Worm (Caenorhabditis elegans): Measurements from ENCODE around the gene mog-4.

The mog-4 gene

ce11 chrII:14588162-14588561, 26.8 kb upstream of the mog-4 start, which contains the start of gene nspb-10:
Gene nspb-10 (minus strand): TSS chrII:14588262.
- TF ChIP-seq mep-1 (tag; optimal IDR thresholded peaks at IDR 0.05) (no peak), bed-3 (GFP tag; optimal IDR thresholded peaks at IDR 0.05) (no peak), hlh-1 (tag; optimal IDR thresholded peaks at IDR 0.05) (no peak), sptf-1 (tag; optimal IDR thresholded peaks at IDR 0.05) (no peak), nhr-12 (tag; optimal IDR thresholded peaks at IDR 0.05) (no peak), elt-1 (tag; optimal IDR thresholded peaks at IDR 0.05; ENCODE audit: borderline replicate concordance, insufficient read depth) (no peak), flh-1 (GFP tag; optimal IDR thresholded peaks at IDR 0.05) (no peak), ceh-83 (GFP tag; optimal IDR thresholded peaks at IDR 0.05) (no peak), blmp-1 (tag; optimal IDR thresholded peaks at IDR 0.05) (no peak), elt-3 (tag; optimal IDR thresholded peaks at IDR 0.05) (no peak), ham-2 (GFP tag; optimal IDR thresholded peaks at IDR 0.05) (no peak), snpc-4 (tag; optimal IDR thresholded peaks at IDR 0.05) (no peak), lin-13 (tag; optimal IDR thresholded peaks at IDR 0.05) (no peak), unc-120 (tag; optimal IDR thresholded peaks at IDR 0.05; ENCODE audit: poor library complexity, severe bottlenecking) (no peak), pha-4 (tag; optimal IDR thresholded peaks at IDR 0.05) (no peak), cnd-1 (tag; optimal IDR thresholded peaks at IDR 0.05) (no peak), tbx-8 (GFP tag; optimal IDR thresholded peaks at IDR 0.05) (no peak), ztf-11 (tag; optimal IDR thresholded peaks at IDR 0.05) (no peak), lin-32 (GFP tag; optimal IDR thresholded peaks at IDR 0.05) (no peak), mab-5 (tag; optimal IDR thresholded peaks at IDR 0.05) (no peak)

- TF ChIP-seq tbx-8 (GFP tag; optimal IDR thresholded peaks at IDR 0.05), result no peak
- TF ChIP-seq zip-8 (tag; optimal IDR thresholded peaks at IDR 0.05), result no peak
- TF ChIP-seq snpc-4 (tag; optimal IDR thresholded peaks at IDR 0.05), result no peak
- no peak for TF ChIP-seq M03D4.4 (tag; optimal IDR thresholded peaks at IDR 0.05)
- no peak for TF ChIP-seq elt-1 (tag; optimal IDR thresholded peaks at IDR 0.05; ENCODE audit: borderline replicate concordance, insufficient read depth)
- no peak for TF ChIP-seq lin-13 (tag; optimal IDR thresholded peaks at IDR 0.05)
- TF ChIP-seq ztf-11 (tag; optimal IDR thresholded peaks at IDR 0.05), result no peak
- TF ChIP-seq cnd-1 (tag; optimal IDR thresholded peaks at IDR 0.05), result no peak
- no peak for TF ChIP-seq ceh-83 (GFP tag; optimal IDR thresholded peaks at IDR 0.05)
- TF ChIP-seq hlh-1 (tag; optimal IDR thresholded peaks at IDR 0.05), result no peak
- no peak for TF ChIP-seq unc-120 (tag; optimal IDR thresholded peaks at IDR 0.05; ENCODE audit: poor library complexity, severe bottlenecking)
- no peak for TF ChIP-seq ham-2 (GFP tag; optimal IDR thresholded peaks at IDR 0.05)
- TF ChIP-seq drap-1 (GFP tag; optimal IDR thresholded peaks at IDR 0.05), result no peak
- no peak for TF ChIP-seq ceh-43 (GFP tag; optimal IDR thresholded peaks at IDR 0.05)
- no peak for TF ChIP-seq mep-1 (tag; optimal IDR thresholded peaks at IDR 0.05)
- TF ChIP-seq sptf-1 (tag; optimal IDR thresholded peaks at IDR 0.05), result no peak
- TF ChIP-seq blmp-1 (tag; optimal IDR thresholded peaks at IDR 0.05), result no peak
These were observed 26.0 kb upstream of the mog-4 start, which contains the start of gene C01G12.5 for ce11 chrII:14587407-14587806. Gene C01G12.5 (minus strand): TSS chrII:14587507.

DNA sequence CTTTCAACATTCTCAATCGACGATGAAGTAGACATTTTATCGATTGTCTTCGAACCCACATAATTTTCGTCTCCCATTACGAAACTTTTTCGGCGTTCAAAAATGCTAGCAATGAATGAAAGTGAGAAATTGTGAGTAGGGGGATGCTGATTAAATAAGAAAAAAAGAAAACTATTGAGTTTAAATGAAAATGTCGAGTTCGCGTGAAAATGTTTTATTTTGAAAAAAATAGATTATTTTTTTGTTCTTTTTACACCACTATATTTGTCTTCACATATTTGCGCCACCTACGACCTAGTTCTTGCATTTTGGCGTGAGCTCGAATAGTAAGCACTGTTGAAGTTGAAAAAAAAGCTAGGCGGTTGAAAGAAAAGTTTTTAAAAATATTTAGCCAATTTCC, 20.8 kb upstream of the mog-4 start, which contains the start of gene C01G12.3:
Gene C01G12.3 (minus strand): TSS at position 101 of the 400 bp plus-strand sequence.
- TF ChIP-seq mep-1 (tag; optimal IDR thresholded peaks at IDR 0.05), result no peak

DNA sequence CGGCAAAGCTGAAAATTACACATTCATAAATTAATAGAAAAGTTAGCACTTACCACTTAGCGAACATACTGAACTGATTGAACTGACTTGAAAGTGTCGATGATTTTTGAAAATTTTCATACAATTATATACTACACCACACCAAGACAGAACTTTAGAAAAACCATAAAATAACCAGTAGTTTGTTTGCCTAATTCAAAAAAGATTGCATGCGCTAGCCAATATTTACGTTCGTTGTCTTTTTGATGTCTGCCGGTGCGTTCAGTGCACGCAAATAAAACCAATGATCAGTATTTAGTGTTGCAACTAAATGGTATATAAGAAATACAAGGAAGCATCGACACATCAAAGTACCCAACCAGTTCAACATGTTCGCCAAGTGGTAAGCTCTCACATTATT, 19.1 kb upstream of the mog-4 start, which contains the start of the genes nspb-8 and nspb-9:
Gene nspb-8 (minus strand): TSS at position 101 of the 400 bp plus-strand sequence.
Gene nspb-9 (plus strand): TSS at position 311 of the 400 bp plus-strand sequence.
- TF ChIP-seq tbx-8 (GFP tag; optimal IDR thresholded peaks at IDR 0.05) (no peak), lin-32 (GFP tag; optimal IDR thresholded peaks at IDR 0.05) (no peak), M03D4.4 (tag; optimal IDR thresholded peaks at IDR 0.05) (no peak), ham-2 (GFP tag; optimal IDR thresholded peaks at IDR 0.05) (no peak), hlh-1 (tag; optimal IDR thresholded peaks at IDR 0.05) (no peak), ceh-43 (GFP tag; optimal IDR thresholded peaks at IDR 0.05) (no peak), drap-1 (GFP tag; optimal IDR thresholded peaks at IDR 0.05) (no peak), nhr-76 (tag; optimal IDR thresholded peaks at IDR 0.05) (no peak), mls-2 (tag; optimal IDR thresholded peaks at IDR 0.05) (no peak), bed-3 (GFP tag; optimal IDR thresholded peaks at IDR 0.05) (no peak), ceh-83 (GFP tag; optimal IDR thresholded peaks at IDR 0.05) (no peak), blmp-1 (tag; optimal IDR thresholded peaks at IDR 0.05) (no peak), elt-3 (tag; optimal IDR thresholded peaks at IDR 0.05) (no peak), lin-13 (tag; optimal IDR thresholded peaks at IDR 0.05) (no peak), nhr-12 (tag; optimal IDR thresholded peaks at IDR 0.05) (no peak)

DNA sequence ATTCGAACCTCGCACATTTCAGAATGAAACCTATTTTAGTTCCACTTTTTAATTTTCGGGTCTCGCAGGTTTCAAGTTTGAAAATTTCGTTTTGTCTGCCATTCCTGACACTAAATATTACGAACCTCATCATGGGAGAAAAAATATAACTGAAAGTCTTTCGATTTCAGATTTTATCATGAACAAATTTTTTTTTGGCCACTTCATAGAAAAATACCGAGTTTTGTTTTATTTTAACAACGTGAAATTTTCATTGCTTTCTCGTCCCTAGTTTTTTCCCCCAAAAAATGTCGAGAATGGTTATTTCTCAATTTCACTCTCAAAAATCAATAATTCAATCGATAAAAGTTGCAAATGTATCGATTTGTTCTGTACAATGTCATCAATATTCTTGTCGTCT, 17.3 kb upstream of the mog-4 start, which contains the start of gene C01G12.9:
Gene C01G12.9 (plus strand): TSS at position 301 of the 400 bp plus-strand sequence.
- no peak for TF ChIP-seq zip-8 (tag; optimal IDR thresholded peaks at IDR 0.05)
- no peak for TF ChIP-seq sptf-1 (tag; optimal IDR thresholded peaks at IDR 0.05)
- TF ChIP-seq hlh-1 (tag; optimal IDR thresholded peaks at IDR 0.05), result no peak
- no peak for TF ChIP-seq ceh-43 (GFP tag; optimal IDR thresholded peaks at IDR 0.05)
- TF ChIP-seq mab-5 (tag; optimal IDR thresholded peaks at IDR 0.05), result no peak
- TF ChIP-seq drap-1 (GFP tag; optimal IDR thresholded peaks at IDR 0.05), result no peak
- no peak for TF ChIP-seq nhr-76 (tag; optimal IDR thresholded peaks at IDR 0.05)
- no peak for TF ChIP-seq unc-62 (GFP tag; optimal IDR thresholded peaks at IDR 0.05)
